Fruit fly (Drosophila melanogaster) whole organism, adult: ENCODE data around the gene CG1662.

Experiments used
- CG12768 ChIP-seq: fragments of 200-800 bp; sonication (Bioruptor generic); optimal IDR thresholded peaks from 2 replicates; lab custom pipeline; 2017; ENCODE audit warnings: missing biosample characterization, missing genetic modification characterization, mild to moderate bottlenecking, moderate library complexity, missing genetic modification reagents
- CG1620 ChIP-seq: fragments of 200-800 bp; sonication (Bioruptor generic); optimal IDR thresholded peaks from 2 replicates; lab custom pipeline; 2016; ENCODE audit warnings: missing biosample characterization, missing genetic modification characterization
- CG7101 ChIP-seq: fragments of 200-800 bp; sonication (Bioruptor generic); optimal IDR thresholded peaks from 2 replicates; lab custom pipeline; 2018; ENCODE audit warnings: missing biosample characterization, mild to moderate bottlenecking, missing genetic modification characterization, moderate library complexity
- Clk ChIP-seq: fragments of 200-800 bp; sonication (Bioruptor generic); optimal IDR thresholded peaks from 2 replicates; lab custom pipeline; 2017; ENCODE audit warnings: missing biosample characterization, missing genetic modification characterization
- Crg-1 ChIP-seq: fragments of 200-800 bp; sonication (Bioruptor generic); optimal IDR thresholded peaks from 2 replicates; lab custom pipeline; 2016; ENCODE audit warnings: missing biosample characterization, missing genetic modification characterization
- bab1 ChIP-seq: fragments of 200-800 bp; sonication (Bioruptor generic); optimal IDR thresholded peaks from 3 replicates; lab custom pipeline; 2019; ENCODE audit warnings: missing biosample characterization, mild to moderate bottlenecking, missing genetic modification characterization, moderate library complexity
- pad ChIP-seq: fragments of 200-800 bp; sonication (Bioruptor generic); optimal IDR thresholded peaks from 3 replicates; lab custom pipeline; 2017; ENCODE audit warnings: missing biosample characterization, missing genetic modification characterization, mild to moderate bottlenecking, moderate library complexity, missing genetic modification reagents

DNA sequence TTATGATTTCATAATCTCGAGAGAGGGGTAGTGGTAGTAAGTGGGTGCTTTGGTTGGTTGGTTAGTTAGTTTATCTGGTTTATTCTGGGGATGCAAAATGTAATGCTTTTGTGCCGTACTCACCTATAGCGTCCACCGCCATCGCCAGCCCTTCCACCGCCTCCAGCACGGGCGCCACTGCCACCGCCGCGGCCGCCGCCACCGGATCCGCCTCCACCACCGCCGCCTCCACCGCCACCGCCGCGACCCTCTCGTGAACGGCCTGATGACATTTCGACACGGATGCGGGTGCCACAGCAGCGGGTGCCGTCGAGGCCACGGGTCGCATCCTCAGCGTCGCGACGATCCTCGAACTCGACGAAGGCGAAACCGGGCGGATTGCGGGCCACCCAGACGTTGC is 3.2 kb upstream of the CG1662 start:
- TF ChIP-seq pad (GFP tag; lab: Kevin White, UChicago) (peak; percentile 28), CG1620 (GFP tag; lab: Kevin White, UChicago) (no peak), bab1 (GFP tag; lab: Kevin White, UChicago) (no peak), Crg-1 (GFP tag; lab: Kevin White, UChicago) (no peak), CG12768 (no peak), CG7101 (tag; lab: Kevin White, UChicago) (no peak), Clk (GFP tag; lab: Kevin White, UChicago) (no peak)
